Fruit fly (Drosophila melanogaster): ENCODE data around the gene nAChRalpha5.

nAChRalpha5 gene

DNA sequence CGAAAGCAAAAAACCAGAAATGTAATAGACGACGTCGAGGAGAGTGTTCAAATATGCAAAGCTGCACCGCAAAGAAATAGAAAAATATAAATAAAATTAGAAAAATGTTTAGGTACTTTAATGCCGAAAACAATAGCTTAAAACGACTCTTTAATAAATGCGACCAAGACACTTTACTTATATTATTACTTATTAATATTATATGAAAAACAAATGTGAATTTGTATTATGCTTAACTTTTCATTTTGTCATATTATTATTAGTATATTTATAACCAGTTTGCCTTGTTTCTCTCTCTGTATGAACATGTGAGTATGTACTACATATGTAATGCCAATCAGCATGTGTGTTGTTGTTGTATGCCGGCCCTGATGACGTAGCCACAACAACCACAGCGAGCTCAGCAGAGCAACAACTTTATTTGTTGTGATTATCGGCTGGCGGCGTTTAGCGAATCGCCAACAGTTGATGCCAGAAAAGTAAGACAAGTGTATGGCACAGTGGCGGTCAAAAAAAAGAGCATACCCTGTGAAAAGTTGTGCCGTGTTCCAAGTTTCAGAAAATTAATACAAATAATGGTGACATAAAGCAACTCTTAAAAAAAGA lies 17.7 kb upstream of the nAChRalpha5 start:
- TF ChIP-seq CG8478 (optimal IDR thresholded peaks at IDR 0.05), result no peak
- no peak for TF ChIP-seq CTCF (optimal IDR thresholded peaks at IDR 0.05)

DNA sequence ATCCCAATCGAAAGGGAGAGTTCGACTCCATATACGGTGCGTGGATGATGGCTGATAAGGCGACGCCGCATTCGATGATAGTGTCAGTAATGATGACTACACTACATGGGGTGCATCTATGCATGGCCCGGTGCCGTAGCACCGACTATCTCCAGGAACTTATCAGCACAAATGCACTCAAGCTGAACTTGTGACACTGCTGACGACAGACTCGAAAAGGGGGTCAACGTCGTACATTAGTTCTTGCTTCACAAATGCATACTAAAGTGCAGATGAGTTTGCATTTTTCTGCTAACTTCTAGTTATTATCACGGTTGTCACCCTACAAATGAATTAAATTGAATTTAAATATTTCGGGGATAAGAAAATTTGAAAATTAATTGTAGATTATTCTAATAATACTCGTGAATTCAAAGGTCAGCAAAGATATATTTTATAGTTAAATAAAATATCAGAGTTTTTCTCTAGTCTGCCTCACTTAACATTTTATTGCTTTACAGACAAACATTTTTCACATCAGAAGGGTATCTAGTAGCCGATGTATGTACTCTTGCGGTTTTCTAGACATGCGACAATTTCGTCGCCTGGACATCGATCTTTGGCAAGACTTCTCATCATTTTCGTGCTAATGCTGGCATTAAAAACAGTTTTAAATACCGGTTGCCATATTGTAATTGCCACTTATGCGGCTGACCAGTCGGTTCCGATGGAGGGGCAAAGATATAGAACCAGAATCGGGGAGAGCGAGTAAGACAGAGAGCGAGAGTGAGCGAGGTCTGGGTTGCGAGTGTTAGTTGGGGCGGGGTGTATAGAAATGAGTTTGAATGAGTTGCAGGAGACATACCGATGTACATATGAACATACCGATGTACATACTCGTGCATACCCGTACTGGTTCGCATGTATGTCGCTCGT lies 16.6 kb upstream of the nAChRalpha5 start:
- TF ChIP-seq CTCF (optimal IDR thresholded peaks at IDR 0.05) (no peak), CG8478 (optimal IDR thresholded peaks at IDR 0.05) (no peak)

DNA sequence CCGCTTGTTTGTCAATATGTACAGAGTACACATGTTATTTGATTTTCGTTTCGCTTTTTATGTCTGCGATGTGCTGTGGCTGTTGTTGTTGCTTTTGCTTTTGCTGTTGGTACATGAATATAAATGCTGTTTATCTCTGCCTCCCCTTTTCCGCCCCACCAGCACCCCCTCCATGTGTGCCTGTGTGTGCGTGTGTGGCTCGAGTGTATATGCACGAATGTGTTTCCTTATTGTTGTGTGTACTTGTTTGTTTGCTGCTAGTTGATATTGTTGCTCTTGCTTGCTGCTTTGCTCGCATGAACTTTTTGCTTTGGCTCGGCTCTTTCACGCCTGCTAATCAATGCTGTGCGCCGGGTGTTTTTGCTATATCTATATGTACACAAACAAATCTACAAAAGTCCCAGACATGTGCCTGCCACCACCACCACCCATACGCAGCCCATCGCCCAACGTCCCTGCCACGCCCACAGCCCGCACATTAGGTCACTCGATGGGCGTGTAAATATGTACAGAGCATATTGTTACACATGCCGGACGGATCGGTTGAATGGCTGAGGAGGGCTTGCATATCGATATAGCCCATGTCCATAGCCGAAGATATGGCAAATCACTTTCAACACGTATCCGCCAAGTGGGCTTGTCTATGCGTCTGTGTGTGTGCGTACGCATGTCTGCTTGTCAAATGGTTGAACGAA lies 15.8 kb upstream of the nAChRalpha5 start:
- TF ChIP-seq CG8478 (optimal IDR thresholded peaks at IDR 0.05) (no peak), CTCF (optimal IDR thresholded peaks at IDR 0.05) (no peak)

DNA sequence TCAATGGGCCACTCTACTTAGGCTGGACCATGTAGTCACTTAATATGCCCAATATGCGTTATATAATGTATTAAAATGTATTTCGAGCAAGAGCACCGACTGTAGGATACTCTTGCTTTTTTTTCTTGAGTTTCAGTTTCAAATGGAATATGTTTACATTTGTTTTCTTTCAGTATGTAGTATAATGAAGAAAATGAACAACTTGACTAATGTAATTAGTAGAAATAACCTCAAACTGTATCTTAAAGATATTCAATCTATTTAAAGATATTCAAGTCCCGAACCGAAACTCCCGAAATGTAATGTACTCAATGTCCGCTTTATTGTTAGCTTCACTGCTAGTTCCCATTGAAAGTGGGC lies 15.2 kb upstream of the nAChRalpha5 start:
- TF ChIP-seq CTCF (optimal IDR thresholded peaks at IDR 0.05) (no peak), CG8478 (optimal IDR thresholded peaks at IDR 0.05) (no peak)

DNA sequence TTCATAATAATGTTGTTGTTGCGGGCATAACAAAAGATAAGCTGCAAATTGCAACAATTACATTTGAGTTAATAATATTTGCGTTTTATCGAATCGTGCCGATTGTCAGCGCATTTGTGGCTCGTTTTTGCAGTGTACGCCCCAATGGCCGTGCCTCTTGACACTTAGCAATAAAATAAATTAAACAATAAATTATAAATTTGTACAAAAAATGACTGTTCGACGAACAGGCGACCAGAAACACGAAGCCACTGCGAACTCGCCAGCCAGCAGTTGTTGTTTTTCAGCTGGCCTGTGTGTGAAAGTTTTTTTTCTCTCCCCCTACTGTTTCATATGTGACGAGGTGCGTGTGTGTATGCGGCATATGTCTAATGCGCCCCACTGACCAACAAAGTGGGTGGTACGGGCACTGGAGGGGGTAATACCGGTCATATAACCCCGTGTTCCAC lies 14.5 kb upstream of the nAChRalpha5 start:
- TF ChIP-seq CTCF (optimal IDR thresholded peaks at IDR 0.05) (no peak), CG8478 (optimal IDR thresholded peaks at IDR 0.05) (no peak)

DNA sequence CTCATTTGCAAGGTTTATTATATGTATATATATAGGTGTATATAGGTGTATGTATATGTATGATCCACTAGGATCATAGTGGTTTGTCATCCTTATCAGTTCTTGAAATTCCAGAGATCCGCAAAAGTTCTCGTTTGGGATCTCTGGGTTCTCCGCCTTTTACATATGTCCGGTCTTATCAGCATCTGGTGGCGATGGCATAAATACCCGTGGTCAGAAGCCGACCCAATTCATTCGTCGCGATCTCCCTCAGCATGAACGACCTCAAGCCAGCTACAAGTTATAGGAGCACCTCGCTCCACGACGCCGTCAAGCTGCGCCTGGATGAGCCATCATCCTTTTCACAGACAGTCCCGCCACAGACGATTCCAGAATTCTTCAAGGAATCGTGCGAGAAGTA lies 13.2 kb upstream of the nAChRalpha5 start, which contains the start of gene hll:
Gene hll (plus strand): TSS at position 224 of the 400 bp plus-strand sequence.
- TF ChIP-seq CG8478 (optimal IDR thresholded peaks at IDR 0.05) (no peak), CTCF (optimal IDR thresholded peaks at IDR 0.05) (no peak)

DNA sequence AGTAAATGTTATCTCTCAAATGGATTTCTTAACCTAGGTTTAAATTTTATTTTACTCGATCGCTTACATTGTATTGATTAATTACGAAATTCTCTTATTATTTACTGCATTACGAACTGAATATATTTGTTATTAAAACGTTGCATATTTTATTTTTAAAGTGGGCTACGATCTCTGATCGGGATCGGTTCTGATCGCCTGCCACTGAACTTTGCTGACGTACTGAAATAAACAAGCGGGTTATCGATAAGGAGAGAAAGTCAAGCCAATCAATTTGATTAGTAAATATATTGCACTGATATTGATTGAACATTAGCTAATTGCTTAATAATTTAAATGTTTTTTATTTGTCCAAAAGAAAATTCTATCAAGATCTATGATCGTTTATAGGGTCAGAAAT lies 10.7 kb upstream of the nAChRalpha5 start:
- TF ChIP-seq CTCF (optimal IDR thresholded peaks at IDR 0.05) (no peak), CG8478 (optimal IDR thresholded peaks at IDR 0.05) (no peak)

DNA sequence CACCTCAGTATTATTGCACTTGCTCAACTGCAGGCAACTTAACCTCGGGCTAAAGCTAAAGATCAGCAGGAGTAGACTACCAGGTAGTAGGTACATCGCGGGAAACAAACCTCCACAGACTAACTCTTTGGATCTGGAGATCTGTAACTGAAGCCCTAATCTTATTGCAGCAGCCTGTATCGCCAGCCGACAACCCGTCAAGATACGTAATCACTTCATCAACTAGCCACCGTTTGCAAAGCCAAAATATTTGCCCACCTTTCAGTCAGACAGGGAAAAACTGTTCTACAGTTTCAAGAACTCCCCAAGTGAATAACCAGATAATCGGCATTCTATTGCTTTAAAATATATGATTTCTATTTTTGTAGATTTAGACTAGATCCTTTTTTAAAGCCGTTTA lies 8.5 kb upstream of the nAChRalpha5 start, which contains the start of gene CG18095:
Gene CG18095 (minus strand): TSS at position 101 of the 400 bp plus-strand sequence.
- TF ChIP-seq CTCF (optimal IDR thresholded peaks at IDR 0.05) (no peak), CG8478 (optimal IDR thresholded peaks at IDR 0.05) (no peak)

DNA sequence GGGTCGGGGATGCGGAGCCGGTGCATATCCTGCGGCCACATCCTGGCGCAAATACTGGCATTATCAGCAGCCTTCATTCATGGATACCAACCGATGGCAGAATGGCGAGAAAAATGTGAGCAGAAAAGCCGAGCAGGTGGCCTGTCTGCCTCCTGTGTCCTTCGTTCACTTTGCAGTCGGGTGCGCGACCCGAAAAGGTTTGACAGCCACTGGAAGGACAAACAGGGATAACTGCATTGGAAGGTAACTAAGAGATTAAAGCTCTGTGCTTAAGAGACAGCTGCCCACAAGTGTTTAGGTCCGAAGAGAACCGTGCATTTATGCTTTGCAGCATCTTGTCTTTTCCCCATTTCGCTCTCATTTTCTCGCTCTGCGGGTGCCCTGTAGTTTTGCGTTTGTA lies 1.3 kb upstream of the nAChRalpha5 start:
- TF ChIP-seq CG8478 (optimal IDR thresholded peaks at IDR 0.05) (no peak), CTCF (optimal IDR thresholded peaks at IDR 0.05) (no peak)

DNA sequence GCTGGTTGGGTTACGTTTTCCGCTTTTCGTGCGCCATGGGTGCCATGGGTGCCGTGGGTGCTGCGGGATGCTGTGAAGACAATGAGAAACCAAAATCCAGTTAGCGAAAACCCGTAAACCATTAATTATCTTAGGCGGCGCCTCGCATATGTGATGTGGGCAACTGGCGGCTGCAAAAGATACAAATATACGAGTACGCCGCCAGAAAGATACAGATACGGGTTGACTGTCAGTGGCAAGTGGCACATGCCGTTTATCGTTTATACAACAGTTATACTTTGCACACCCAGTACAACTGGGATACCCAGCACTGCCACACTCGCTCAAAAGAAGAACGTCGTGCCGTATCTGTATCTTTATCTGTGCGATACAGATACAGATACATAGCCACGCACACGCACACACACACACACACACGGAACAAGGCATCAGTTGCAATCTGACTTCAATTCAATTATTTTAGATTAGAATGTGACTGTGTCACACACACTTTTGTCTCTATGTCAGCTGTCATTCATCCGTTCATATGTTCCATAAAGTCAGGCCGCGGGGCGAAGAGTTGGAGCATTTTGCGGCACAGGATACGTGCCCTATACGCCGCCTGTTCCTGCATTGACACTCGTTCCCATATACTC lies 5.7 kb downstream of the nAChRalpha5 start:
- TF ChIP-seq CG8478 (optimal IDR thresholded peaks at IDR 0.05) (no peak), CTCF (optimal IDR thresholded peaks at IDR 0.05) (no peak)

DNA sequence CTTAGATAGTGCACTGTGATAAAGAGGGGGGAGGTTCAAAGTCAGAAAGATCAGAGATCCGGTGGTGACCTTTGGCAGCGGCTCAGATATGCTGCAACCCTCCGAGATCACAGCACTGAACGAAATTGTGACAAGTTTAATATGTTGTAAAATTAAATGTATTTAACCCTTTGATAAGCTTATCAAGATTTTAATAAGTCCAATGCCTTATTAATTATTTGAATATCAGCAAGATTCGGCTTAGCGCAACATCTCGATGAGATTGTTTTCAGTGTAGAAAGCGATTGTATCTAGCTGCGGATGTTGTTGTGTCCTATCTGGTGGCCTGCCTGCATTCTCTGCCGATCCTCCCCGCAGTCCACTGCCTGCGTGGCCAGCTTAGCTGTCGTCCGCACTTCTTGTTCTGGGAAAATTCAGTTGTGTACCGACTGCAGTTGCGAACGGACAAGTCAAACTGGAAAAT lies 7.2 kb downstream of the nAChRalpha5 start, which contains the start of gene NimC4:
Gene NimC4 (plus strand): TSS at position 413 of the 463 bp plus-strand sequence.
- TF ChIP-seq CG8478 (optimal IDR thresholded peaks at IDR 0.05) (no peak), CTCF (optimal IDR thresholded peaks at IDR 0.05) (no peak)

DNA sequence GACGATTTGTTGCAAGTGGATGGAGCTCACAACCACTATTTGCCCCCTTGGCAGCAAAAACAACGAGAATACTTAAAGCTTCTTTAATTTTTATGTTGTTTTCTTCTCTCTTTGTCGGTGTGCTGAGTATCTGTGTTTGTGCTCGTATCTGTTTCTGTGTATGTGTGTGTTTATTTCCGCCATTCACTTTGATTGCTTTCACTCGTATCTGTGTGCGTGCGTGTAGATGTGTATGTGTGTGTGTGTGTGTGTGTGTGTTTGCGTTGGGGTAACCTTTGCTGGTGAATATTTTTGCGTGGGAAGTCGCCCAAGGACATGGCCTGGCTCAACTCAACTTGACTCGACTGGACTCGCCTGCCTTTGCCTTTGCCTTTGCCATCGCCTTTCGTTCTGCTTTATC lies 10.0 kb downstream of the nAChRalpha5 start:
- no peak for TF ChIP-seq CTCF (optimal IDR thresholded peaks at IDR 0.05)
- TF ChIP-seq CG8478 (optimal IDR thresholded peaks at IDR 0.05), result no peak

DNA sequence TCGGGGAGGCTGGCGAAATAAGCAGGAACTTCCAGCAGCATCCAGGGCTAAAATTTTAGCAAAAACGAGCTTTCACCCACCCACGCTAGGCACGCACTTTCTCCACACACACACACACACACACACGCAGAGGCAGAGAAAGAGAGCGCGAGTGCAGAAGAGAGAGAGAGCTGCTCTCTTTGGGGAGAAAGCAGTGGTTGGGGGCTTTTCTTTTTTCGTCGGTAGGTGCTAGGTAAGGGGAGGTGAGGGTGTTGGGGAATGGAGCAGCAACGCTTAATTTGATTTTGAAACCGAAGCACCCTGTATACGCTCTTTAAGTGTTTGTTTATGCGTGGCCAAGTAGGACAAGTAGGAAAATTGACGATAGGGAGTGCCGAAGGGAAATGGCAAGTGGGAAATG lies 14.3 kb downstream of the nAChRalpha5 start:
- TF ChIP-seq CTCF (optimal IDR thresholded peaks at IDR 0.05) (no peak), CG8478 (optimal IDR thresholded peaks at IDR 0.05) (no peak)

DNA sequence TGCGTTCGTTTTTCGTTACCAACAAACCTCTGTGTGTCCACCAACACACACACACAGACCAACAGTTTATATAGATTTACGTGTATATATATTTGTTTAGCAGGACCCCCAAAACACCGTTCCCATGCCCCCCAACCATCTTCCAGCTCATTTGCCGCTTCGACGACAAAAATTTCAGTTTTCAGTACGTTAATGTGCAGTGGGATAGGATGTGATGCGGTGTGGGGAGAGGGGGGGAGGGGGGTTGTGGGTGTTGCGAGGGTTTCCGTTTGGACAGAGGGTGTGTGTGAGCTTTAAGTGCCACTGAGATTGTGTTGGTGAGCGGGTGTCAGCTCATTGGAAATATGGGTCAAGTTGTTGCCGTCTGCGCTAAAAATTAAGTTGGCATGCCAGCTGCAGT lies 14.9 kb downstream of the nAChRalpha5 start:
- TF ChIP-seq CTCF (optimal IDR thresholded peaks at IDR 0.05) (no peak), CG8478 (optimal IDR thresholded peaks at IDR 0.05) (no peak)

DNA sequence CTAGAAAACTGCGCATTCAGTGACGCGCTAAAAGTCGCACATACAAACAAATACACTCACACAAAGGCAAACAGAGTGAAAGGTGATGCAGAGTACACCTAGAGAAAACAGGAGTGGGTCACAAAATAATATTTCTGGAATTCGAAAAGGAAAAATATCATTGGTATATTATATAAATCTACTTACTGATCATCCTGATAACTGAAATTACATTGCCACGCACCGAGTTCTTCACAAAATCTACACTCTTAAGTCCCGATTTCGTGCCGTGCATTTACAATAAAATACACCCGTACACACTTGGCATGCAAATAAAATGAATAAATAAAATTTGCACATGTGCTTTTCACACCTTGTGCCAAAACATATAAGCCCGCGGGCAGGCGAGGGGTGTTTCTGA lies 30.2 kb downstream of the nAChRalpha5 start:
- no peak for TF ChIP-seq CG8478 (optimal IDR thresholded peaks at IDR 0.05)
- no peak for TF ChIP-seq CTCF (optimal IDR thresholded peaks at IDR 0.05)

Data from S2 (cell line).